Worm (Caenorhabditis elegans): Measurements from ENCODE around the gene moc-2.

- TF ChIP-seq cog-1 (tag; optimal IDR thresholded peaks at IDR 0.05) (no peak), ztf-29 (GFP tag; IDR thresholded peaks at IDR 0.05) (no peak), ref-1 (GFP tag; conservative IDR thresholded peaks at IDR 0.05) (no peak), med-1 (GFP tag; optimal IDR thresholded peaks at IDR 0.05; ENCODE audit: insufficient read depth) (no peak), flt-1 (GFP tag; IDR thresholded peaks at IDR 0.05) (no peak), ztf-23 (GFP tag; IDR thresholded peaks at IDR 0.05) (no peak)
Observed at ce11 chrV:6492497-6492896, 11.5 kb downstream of the moc-2 start.

Data from whole organism, midembryonic.